Fruit fly (Drosophila melanogaster) whole organism, embryonic: ENCODE measurements around the gene mAChR-C.

Experiments used
- B-H1 ChIP-seq: fragments of 200-800 bp; sonication (Bioruptor generic); IDR thresholded peaks from 3 replicates; pipeline ENCODE4 v1.3.6; 2022; ENCODE audit warnings: missing biosample characterization, missing genetic modification characterization
- CG10147 ChIP-seq: fragments of 200-800 bp; sonication (Bioruptor generic); optimal IDR thresholded peaks from 2 replicates; lab custom pipeline; 2019; ENCODE audit warnings: missing biosample characterization, mild to moderate bottlenecking, missing genetic modification characterization, moderate library complexity
- CG10366 ChIP-seq: fragments of 200-800 bp; sonication (Bioruptor generic); IDR thresholded peaks from 2 replicates; pipeline ENCODE4 v1.3.6; 2022; ENCODE audit warnings: missing biosample characterization, missing genetic modification characterization
- CG11247 ChIP-seq: fragments of 200-800 bp; sonication (Bioruptor generic); IDR thresholded peaks from 2 replicates; pipeline ENCODE4 v1.3.6; 2022; ENCODE audit warnings: missing biosample characterization, missing genetic modification characterization
- CG11696 ChIP-seq: fragments of 200-800 bp; sonication (Bioruptor generic); IDR thresholded peaks from 2 replicates; pipeline ENCODE4 v1.3.6; 2022; ENCODE audit warnings: missing biosample characterization, missing genetic modification characterization
- CG12744 ChIP-seq: fragments of 200-800 bp; sonication (Bioruptor generic); optimal IDR thresholded peaks from 2 replicates; lab custom pipeline; 2016; ENCODE audit warnings: missing biosample characterization, missing genetic modification characterization
- CG13775 ChIP-seq: fragments of 200-800 bp; sonication (Bioruptor generic); optimal IDR thresholded peaks from 3 replicates; lab custom pipeline; 2017; ENCODE audit warnings: missing biosample characterization, mild to moderate bottlenecking, missing genetic modification characterization
- CG15073 ChIP-seq: fragments of 200-800 bp; sonication (Bioruptor generic); optimal IDR thresholded peaks from 2 replicates; lab custom pipeline; 2016; ENCODE audit warnings: missing biosample characterization, missing genetic modification characterization
- CG15479 ChIP-seq: fragments of 200-800 bp; sonication (Bioruptor generic); optimal IDR thresholded peaks from 3 replicates; lab custom pipeline; 2019; ENCODE audit warnings: missing biosample characterization, mild to moderate bottlenecking, missing genetic modification characterization, moderate library complexity
- CG16813 ChIP-seq: fragments of 200-800 bp; sonication (Bioruptor generic); IDR thresholded peaks from 3 replicates; pipeline ENCODE4 v1.3.6; 2022; ENCODE audit warnings: missing biosample characterization, missing genetic modification characterization; ENCODE audit not compliant: partially characterized antibody
- CG17359 ChIP-seq: fragments of 200-800 bp; sonication (Bioruptor generic); optimal IDR thresholded peaks from 3 replicates; lab custom pipeline; 2018; ENCODE audit warnings: missing biosample characterization, mild to moderate bottlenecking, missing genetic modification characterization, moderate library complexity
- CG18619 ChIP-seq: fragments of 200-800 bp; sonication (Bioruptor generic); optimal IDR thresholded peaks from 3 replicates; lab custom pipeline; 2017; ENCODE audit warnings: missing biosample characterization, mild to moderate bottlenecking, missing genetic modification characterization
- CG18764 ChIP-seq: fragments of 200-800 bp; sonication (Bioruptor generic); optimal IDR thresholded peaks from 3 replicates; lab custom pipeline; 2016; ENCODE audit warnings: missing biosample characterization, missing genetic modification characterization
- CG2199 ChIP-seq: fragments of 200-800 bp; sonication (Bioruptor generic); IDR thresholded peaks from 3 replicates; pipeline ENCODE4 v1.3.6; 2022; ENCODE audit warnings: missing biosample characterization, missing genetic modification characterization
- CG30403 ChIP-seq: fragments of 200-800 bp; sonication (Bioruptor generic); optimal IDR thresholded peaks from 3 replicates; lab custom pipeline; 2016; ENCODE audit warnings: missing biosample characterization, missing genetic modification characterization
- CG3163 ChIP-seq: fragments of 200-800 bp; sonication (Bioruptor generic); optimal IDR thresholded peaks from 3 replicates; lab custom pipeline; 2016; ENCODE audit warnings: missing biosample characterization, missing genetic modification characterization
- CG3281 ChIP-seq: fragments of 200-800 bp; sonication (Bioruptor generic); optimal IDR thresholded peaks from 3 replicates; lab custom pipeline; 2017; ENCODE audit warnings: missing biosample characterization, mild to moderate bottlenecking, missing genetic modification characterization
- CG7271 ChIP-seq: fragments of 200-800 bp; sonication (Bioruptor generic); optimal IDR thresholded peaks from 2 replicates; lab custom pipeline; 2018; ENCODE audit warnings: missing biosample characterization, mild to moderate bottlenecking, missing genetic modification characterization, moderate library complexity
- CG7556 ChIP-seq: fragments of 200-800 bp; sonication (Bioruptor generic); optimal IDR thresholded peaks from 2 replicates; lab custom pipeline; 2017; ENCODE audit warnings: missing biosample characterization, mild to moderate bottlenecking, missing genetic modification characterization
- Camta ChIP-seq: fragments of 200-800 bp; sonication (Bioruptor generic); optimal IDR thresholded peaks from 2 replicates; lab custom pipeline; 2016; ENCODE audit warnings: missing biosample characterization, missing genetic modification characterization
- CoRest ChIP-seq: fragments of 200-800 bp; sonication (Bioruptor generic); optimal IDR thresholded peaks from 3 replicates; lab custom pipeline; 2018; ENCODE audit warnings: missing biosample characterization, mild to moderate bottlenecking, missing genetic modification characterization, moderate library complexity
- D ChIP-seq, 2 experiments: fragments of 200-800 bp in 1 of 2; fragments of >200 bp in 1 of 2; sonication (Bioruptor generic) in 1 of 2; optimal IDR thresholded peaks; 2 replicates in 1 of 2; 3 replicates in 1 of 2; lab custom pipeline; 2017; ENCODE audit warnings: mild to moderate bottlenecking in 1 of 2, missing biosample characterization in 1 of 2, missing genetic modification characterization in 1 of 2, missing genetic modification reagents in 1 of 2
- Dll ChIP-seq: fragments of 200-800 bp; sonication (Bioruptor generic); IDR thresholded peaks from 4 replicates; pipeline ENCODE4 v1.3.6; 2022; ENCODE audit warnings: missing biosample characterization, missing genetic modification characterization; ENCODE audit not compliant: partially characterized antibody
- Doc3 ChIP-seq: fragments of 200-800 bp; sonication (Bioruptor generic); IDR thresholded peaks from 3 replicates; pipeline ENCODE4 v1.3.6; 2022; ENCODE audit warnings: missing biosample characterization, missing genetic modification characterization; ENCODE audit not compliant: partially characterized antibody
- Gsc ChIP-seq: fragments of 200-800 bp; sonication (Bioruptor generic); IDR thresholded peaks from 2 replicates; pipeline ENCODE4 v1.3.6; 2022; ENCODE audit warnings: missing biosample characterization, missing genetic modification characterization
- HmgD ChIP-seq: fragments of 200-800 bp; sonication (Bioruptor generic); optimal IDR thresholded peaks from 3 replicates; lab custom pipeline; 2016; ENCODE audit warnings: missing biosample characterization, missing genetic modification characterization
- Hmx ChIP-seq: fragments of 200-800 bp; sonication (Bioruptor generic); optimal IDR thresholded peaks from 2 replicates; lab custom pipeline; 2016; ENCODE audit warnings: missing biosample characterization, missing genetic modification characterization
- NK7.1 ChIP-seq: fragments of 200-800 bp; sonication (Bioruptor generic); optimal IDR thresholded peaks from 3 replicates; lab custom pipeline; 2016; ENCODE audit warnings: missing biosample characterization, missing genetic modification characterization
- Nf-YB ChIP-seq: fragments of 200-800 bp; sonication (Bioruptor generic); optimal IDR thresholded peaks from 3 replicates; lab custom pipeline; 2019; ENCODE audit warnings: missing biosample characterization, mild to moderate bottlenecking, missing genetic modification characterization, moderate library complexity
- NfI ChIP-seq: fragments of 200-800 bp; sonication (Bioruptor generic); optimal IDR thresholded peaks from 3 replicates; lab custom pipeline; 2018; ENCODE audit warnings: missing biosample characterization, mild to moderate bottlenecking, missing genetic modification characterization, moderate library complexity
- Sry-β ChIP-seq: fragments of 200-800 bp; sonication (Bioruptor generic); optimal IDR thresholded peaks from 2 replicates; lab custom pipeline; 2018; ENCODE audit warnings: missing biosample characterization, mild to moderate bottlenecking, missing genetic modification characterization, moderate library complexity
- YL-1 ChIP-seq: fragments of 200-800 bp; sonication (Bioruptor generic); optimal IDR thresholded peaks from 3 replicates; lab custom pipeline; 2017; ENCODE audit warnings: missing biosample characterization, mild to moderate bottlenecking, missing genetic modification characterization
- aop ChIP-seq: fragments of 200-800 bp; sonication (Bioruptor generic); IDR thresholded peaks from 2 replicates; pipeline ENCODE4 v1.3.6; 2022; ENCODE audit warnings: missing biosample characterization, missing genetic modification characterization
- ash1 ChIP-seq: fragments of 200-800 bp; sonication (Bioruptor generic); optimal IDR thresholded peaks from 2 replicates; lab custom pipeline; 2018; ENCODE audit warnings: missing biosample characterization, mild to moderate bottlenecking, missing genetic modification characterization
- bbx ChIP-seq: fragments of 200-800 bp; sonication (Bioruptor generic); IDR thresholded peaks from 2 replicates; pipeline ENCODE4 v1.3.6; 2022; ENCODE audit warnings: missing biosample characterization, missing genetic modification characterization; ENCODE audit not compliant: partially characterized antibody
- chn ChIP-seq: fragments of 200-800 bp; sonication (Bioruptor generic); optimal IDR thresholded peaks from 2 replicates; lab custom pipeline; 2016; ENCODE audit warnings: missing biosample characterization, missing genetic modification characterization
- fd96Cb ChIP-seq: fragments of 200-800 bp; sonication (Bioruptor generic); optimal IDR thresholded peaks from 2 replicates; lab custom pipeline; 2018; ENCODE audit warnings: missing biosample characterization, mild to moderate bottlenecking, missing genetic modification characterization, moderate library complexity
- grau ChIP-seq: fragments of 200-800 bp; optimal IDR thresholded peaks from 3 replicates; lab custom pipeline; 2019; ENCODE audit warnings: missing biosample characterization, mild to moderate bottlenecking, missing genetic modification characterization, moderate library complexity
- gro ChIP-seq: fragments of 200-800 bp; sonication (Bioruptor generic); optimal IDR thresholded peaks from 2 replicates; lab custom pipeline; 2016; ENCODE audit warnings: missing biosample characterization, missing genetic modification characterization
- ham ChIP-seq: fragments of 200-800 bp; sonication (Bioruptor generic); IDR thresholded peaks from 2 replicates; pipeline ENCODE4 v1.3.6; 2022; ENCODE audit warnings: missing biosample characterization, missing genetic modification characterization
- oc ChIP-seq: fragments of 200-800 bp; sonication (Bioruptor generic); optimal IDR thresholded peaks from 2 replicates; lab custom pipeline; 2018; ENCODE audit warnings: missing biosample characterization, mild to moderate bottlenecking, missing genetic modification characterization, moderate library complexity
- prd ChIP-seq, 3 experiments: fragments of >200 bp in 2 of 3; fragments of 200-800 bp in 1 of 3; sonication (Bioruptor generic) in 1 of 3; optimal IDR thresholded peaks in 2 of 3; IDR thresholded peaks in 1 of 3; 2 replicates in 2 of 3; 3 replicates in 1 of 3; pipeline versions ENCODE4 v1.3.6 to Lab custom; 2017 to 2022; ENCODE audit warnings: missing biosample characterization in 1 of 3, missing genetic modification characterization in 1 of 3
- salm ChIP-seq: fragments of 200-800 bp; sonication (Bioruptor generic); optimal IDR thresholded peaks from 2 replicates; lab custom pipeline; 2018; ENCODE audit warnings: missing biosample characterization, mild to moderate bottlenecking, missing genetic modification characterization
- sim ChIP-seq: fragments of 200-800 bp; sonication (Bioruptor generic); IDR thresholded peaks from 2 replicates; pipeline ENCODE4 v1.3.6; 2022; ENCODE audit warnings: missing biosample characterization, missing genetic modification characterization
- so ChIP-seq: fragments of 200-800 bp; sonication (Bioruptor generic); IDR thresholded peaks from 3 replicates; pipeline ENCODE4 v1.3.6; 2022; ENCODE audit warnings: missing biosample characterization, missing genetic modification characterization
- tap ChIP-seq: fragments of 200-800 bp; optimal IDR thresholded peaks from 3 replicates; lab custom pipeline; 2019; ENCODE audit warnings: missing biosample characterization, mild to moderate bottlenecking, missing genetic modification characterization, moderate library complexity
- tgo ChIP-seq: fragments of 200-800 bp; sonication (Bioruptor generic); IDR thresholded peaks from 3 replicates; pipeline ENCODE4 v1.3.6; 2022; ENCODE audit warnings: missing biosample characterization, missing genetic modification characterization
- trh ChIP-seq: fragments of 200-800 bp; sonication (Bioruptor generic); optimal IDR thresholded peaks from 2 replicates; lab custom pipeline; 2016; ENCODE audit warnings: missing biosample characterization, missing genetic modification characterization
- vnd ChIP-seq: fragments of 200-800 bp; sonication (Bioruptor generic); IDR thresholded peaks from 3 replicates; pipeline ENCODE4 v1.3.6; 2022; ENCODE audit warnings: missing biosample characterization, missing genetic modification characterization; ENCODE audit not compliant: partially characterized antibody
- vvl ChIP-seq: fragments of 200-800 bp; sonication (Bioruptor generic); IDR thresholded peaks from 2 replicates; pipeline ENCODE4 v1.3.6; 2022; ENCODE audit warnings: missing biosample characterization, missing genetic modification characterization

The mAChR-C gene

dm6 chrX:6793390-6793789 lies 39.1 kb downstream of the mAChR-C start (continued):
- peak; percentile 43 for TF ChIP-seq CG7556 (GFP tag; lab: Kevin White, UChicago)
- peak; percentile 72 for TF ChIP-seq tgo (GFP tag; lab: Robert Waterston, UW)
- TF ChIP-seq prd (optimal IDR thresholded peaks at IDR 0.05; lab: Kevin White, UChicago) = no peak
- peak; percentile 82 for TF ChIP-seq prd (GFP tag; IDR thresholded peaks at IDR 0.05; lab: Robert Waterston, UW)
- TF ChIP-seq fd96Cb (tag; lab: Kevin White, UChicago) = peak; percentile 69
- peak; percentile 64 for TF ChIP-seq CG18619 (GFP tag; lab: Kevin White, UChicago)
- TF ChIP-seq CG10147 (GFP tag; lab: Kevin White, UChicago) = peak; percentile 60
- TF ChIP-seq NK7.1 (GFP tag; lab: Kevin White, UChicago) = peak; percentile 73
- TF ChIP-seq CG17359 = peak; percentile 81
- TF ChIP-seq CG16813 = no peak
- TF ChIP-seq vnd (GFP tag; lab: Robert Waterston, UW) = no peak
- peak; percentile 42 for TF ChIP-seq CG18764 (GFP tag; lab: Kevin White, UChicago)
- TF ChIP-seq Dll (GFP tag; lab: Robert Waterston, UW) = no peak
- TF ChIP-seq tap (tag; lab: Kevin White, UChicago) = peak; percentile 60
- no peak for TF ChIP-seq bbx
- TF ChIP-seq Doc3 (GFP tag; lab: Robert Waterston, UW) = no peak
- TF ChIP-seq sim (GFP tag; lab: Robert Waterston, UW) = no peak
- peak; percentile 73 for TF ChIP-seq CoRest (tag; lab: Kevin White, UChicago)
- no peak for TF ChIP-seq ham (GFP tag; lab: Robert Waterston, UW)
- TF ChIP-seq chn (GFP tag; lab: Kevin White, UChicago) = peak; percentile 67
- TF ChIP-seq Sry-β (GFP tag; lab: Kevin White, UChicago) = no peak
- TF ChIP-seq CG11247 = peak; percentile 56
- TF ChIP-seq salm (tag; lab: Kevin White, UChicago) = peak; percentile 42
- no peak for TF ChIP-seq CG15073 (GFP tag; lab: Kevin White, UChicago)
- TF ChIP-seq CG12744 = peak; percentile 68
- peak; percentile 75 for TF ChIP-seq CG30403
- no peak for TF ChIP-seq CG15479 (GFP tag; lab: Kevin White, UChicago)
- TF ChIP-seq HmgD (GFP tag; lab: Kevin White, UChicago) = peak; percentile 52
- peak; percentile 74 for TF ChIP-seq CG3281 (GFP tag; lab: Kevin White, UChicago)
- TF ChIP-seq CG10366 = peak; percentile 78
- no peak for TF ChIP-seq Hmx (GFP tag; lab: Kevin White, UChicago)
- TF ChIP-seq CG3163 (GFP tag; lab: Kevin White, UChicago) = peak; percentile 53
- no peak for TF ChIP-seq D (optimal IDR thresholded peaks at IDR 0.05; lab: Kevin White, UChicago)
- TF ChIP-seq D (GFP tag; optimal IDR thresholded peaks at IDR 0.05; lab: Kevin White, UChicago) = no peak
- peak; percentile 3 for TF ChIP-seq YL-1 (GFP tag; lab: Kevin White, UChicago)
- TF ChIP-seq aop (GFP tag; lab: Robert Waterston, UW) = peak; percentile 49; the same call in 1 of the 2 replicates
- no peak for TF ChIP-seq ash1 (GFP tag; lab: Kevin White, UChicago)
- TF ChIP-seq NfI (GFP tag; lab: Kevin White, UChicago) = peak; percentile 76
- TF ChIP-seq trh (GFP tag; lab: Kevin White, UChicago) = peak; percentile 15
- TF ChIP-seq so = peak; percentile 66; the same call in 1 of the 3 replicates
- peak; percentile 18 for TF ChIP-seq CG13775 (GFP tag; lab: Kevin White, UChicago)
- no peak for TF ChIP-seq CG7271
- TF ChIP-seq B-H1 (GFP tag; lab: Robert Waterston, UW) = peak; percentile 62
- TF ChIP-seq oc (tag; lab: Kevin White, UChicago) = peak; percentile 56
- TF ChIP-seq gro (GFP tag; lab: Kevin White, UChicago) = peak; percentile 84
- peak; percentile 18 for TF ChIP-seq Nf-YB (GFP tag; lab: Kevin White, UChicago)
- TF ChIP-seq grau (tag; lab: Kevin White, UChicago) = peak; percentile 1
- TF ChIP-seq vvl (GFP tag; lab: Robert Waterston, UW) = peak; percentile 81
- no peak for TF ChIP-seq CG2199 (GFP tag; lab: Robert Waterston, UW)
- no peak for TF ChIP-seq Gsc (GFP tag; lab: Robert Waterston, UW)
- TF ChIP-seq Camta (GFP tag; lab: Kevin White, UChicago) = peak; percentile 51
- TF ChIP-seq CG11696 (GFP tag; lab: Robert Waterston, UW) = peak; percentile 50; the same call in 1 of the 2 replicates
